Worm (Caenorhabditis elegans) whole organism, late embryonic: ENCODE measurements around the gene tag-266.

Experiments
- ahr-1 ChIP-seq: sonication (generic microtip); optimal IDR thresholded peaks from 2 replicates; lab custom pipeline; 2016; ENCODE audit warnings: missing genetic modification characterization, missing compliant biosample characterization
- pha-4 ChIP-seq: fragments of 150-350 bp; optimal IDR thresholded peaks from 2 replicates; lab custom pipeline; 2018; ENCODE audit warnings: missing biosample characterization, missing genetic modification reagents, missing genetic modification characterization
- rnt-1 ChIP-seq: sonication (generic microtip); optimal IDR thresholded peaks from 2 replicates; lab custom pipeline; 2016; ENCODE audit warnings: missing genetic modification characterization, missing compliant biosample characterization

- TF ChIP-seq ahr-1 (no peak), rnt-1 (tag; lab: Kevin White, UChicago) (no peak), pha-4 (tag; lab: Kevin White, UChicago) (no peak)
Observed at ce11 chrIII:617467-617866, 22.6 kb downstream of the tag-266 start, which contains the start of gene T19C3.2.
